Worm (Caenorhabditis elegans) whole organism, L1 larva: ENCODE results near the gene col-131.

ENCODE experiments used
- alr-1 ChIP-seq: fragments of 200-800 bp; sonication (Bioruptor generic); optimal IDR thresholded peaks from 2 replicates; lab custom pipeline; 2018; ENCODE audit warnings: borderline replicate concordance, mild to moderate bottlenecking, missing genetic modification characterization, missing compliant biosample characterization
- ama-1 ChIP-seq: fragments of 150-350 bp; optimal IDR thresholded peaks from 2 replicates; lab custom pipeline; 2014
- ceh-63 ChIP-seq: fragments of 200-800 bp; sonication (Bioruptor generic); optimal IDR thresholded peaks from 2 replicates; lab custom pipeline; 2018; ENCODE audit warnings: mild to moderate bottlenecking, missing genetic modification characterization, missing compliant biosample characterization
- ceh-82 ChIP-seq, 3 experiments: fragments of 150-350 bp in 1 of 3; sonication (generic microtip) in 2 of 3; optimal IDR thresholded peaks; 2 replicates each; lab custom pipeline; 2014 to 2017; ENCODE audit warnings: missing biosample characterization in 3 of 3, missing genetic modification characterization in 3 of 3
- ces-1 ChIP-seq: fragments of 150-350 bp; optimal IDR thresholded peaks from 2 replicates; lab custom pipeline; 2014; ENCODE audit warnings: missing biosample characterization, missing genetic modification reagents, missing genetic modification characterization
- dsc-1 ChIP-seq: sonication (generic microtip); optimal IDR thresholded peaks from 2 replicates; lab custom pipeline; 2016; ENCODE audit warnings: mild to moderate bottlenecking, missing genetic modification characterization, missing compliant biosample characterization
- efl-1 ChIP-seq, 4 experiments: fragments of 150-350 bp; optimal IDR thresholded peaks in 3 of 4; peaks in 1 of 4; 1 replicate in 1 of 4; 2 replicates in 3 of 4; lab custom pipeline; 2014; ENCODE audit warnings: missing biosample characterization in 2 of 4, missing genetic modification characterization in 2 of 4, missing genetic modification reagents in 2 of 4
- elt-2 ChIP-seq: sonication (generic microtip); optimal IDR thresholded peaks from 2 replicates; lab custom pipeline; 2016; ENCODE audit warnings: missing genetic modification characterization, mild to moderate bottlenecking, inconsistent platforms, missing compliant biosample characterization, missing genetic modification reagents
- fkh-10 ChIP-seq: sonication (generic microtip); optimal IDR thresholded peaks from 2 replicates; lab custom pipeline; 2017; ENCODE audit warnings: missing biosample characterization, missing genetic modification reagents, missing genetic modification characterization
- fkh-8 ChIP-seq: sonication (generic microtip); optimal IDR thresholded peaks from 2 replicates; lab custom pipeline; 2016; ENCODE audit warnings: mild to moderate bottlenecking, missing genetic modification characterization, missing compliant biosample characterization
- hlh-4 ChIP-seq: sonication (generic microtip); optimal IDR thresholded peaks from 2 replicates; lab custom pipeline; 2016; ENCODE audit warnings: mild to moderate bottlenecking, missing genetic modification characterization, missing compliant biosample characterization
- isw-1 ChIP-seq: fragments of 200-800 bp; sonication (Bioruptor generic); IDR thresholded peaks from 2 replicates; pipeline ENCODE4 v1.3.6; 2022; ENCODE audit warnings: missing genetic modification characterization, missing compliant biosample characterization
- jun-1 ChIP-seq: fragments of 150-350 bp; optimal IDR thresholded peaks from 2 replicates; lab custom pipeline; 2014; ENCODE audit warnings: missing biosample characterization, missing genetic modification reagents, missing genetic modification characterization
- lin-13 ChIP-seq: fragments of 150-350 bp; optimal IDR thresholded peaks from 2 replicates; lab custom pipeline; 2014; ENCODE audit warnings: missing biosample characterization, missing genetic modification reagents, missing genetic modification characterization
- lin-14 ChIP-seq: fragments of 200-800 bp; sonication (Bioruptor generic); optimal IDR thresholded peaks from 2 replicates; lab custom pipeline; 2018; ENCODE audit warnings: mild to moderate bottlenecking, missing genetic modification characterization, moderate library complexity, missing compliant biosample characterization
- lsy-2 ChIP-seq, 2 experiments: fragments of 150-350 bp; optimal IDR thresholded peaks; 2 replicates each; lab custom pipeline; 2014; ENCODE audit warnings: missing biosample characterization in 2 of 2, missing genetic modification characterization in 2 of 2
- mep-1 ChIP-seq: fragments of 150-350 bp; optimal IDR thresholded peaks from 2 replicates; lab custom pipeline; 2014; ENCODE audit warnings: missing biosample characterization, missing genetic modification characterization
- nhr-11 ChIP-seq: fragments of 150-350 bp; optimal IDR thresholded peaks from 2 replicates; lab custom pipeline; 2014; ENCODE audit warnings: missing biosample characterization, missing genetic modification characterization
- nhr-28 ChIP-seq: fragments of 150-350 bp; optimal IDR thresholded peaks from 2 replicates; lab custom pipeline; 2014; ENCODE audit warnings: missing biosample characterization, missing genetic modification characterization
- nhr-47 ChIP-seq: sonication (generic microtip); optimal IDR thresholded peaks from 2 replicates; lab custom pipeline; 2016; ENCODE audit warnings: mild to moderate bottlenecking, missing genetic modification characterization, moderate library complexity, missing compliant biosample characterization
- nhr-71 ChIP-seq: sonication (generic microtip); optimal IDR thresholded peaks from 2 replicates; lab custom pipeline; 2016; ENCODE audit warnings: mild to moderate bottlenecking, missing genetic modification characterization, moderate library complexity, missing compliant biosample characterization
- pax-3 ChIP-seq: fragments of 200-800 bp; sonication (Bioruptor generic); optimal IDR thresholded peaks from 2 replicates; lab custom pipeline; 2018; ENCODE audit warnings: mild to moderate bottlenecking, missing genetic modification characterization, moderate library complexity, missing compliant biosample characterization
- rnt-1 ChIP-seq: sonication (generic microtip); optimal IDR thresholded peaks from 2 replicates; lab custom pipeline; 2016; ENCODE audit warnings: mild to moderate bottlenecking, missing genetic modification characterization, moderate library complexity, missing compliant biosample characterization
- snu-23 ChIP-seq: sonication (generic microtip); optimal IDR thresholded peaks from 2 replicates; lab custom pipeline; 2016; ENCODE audit warnings: missing genetic modification characterization, missing compliant biosample characterization
- swsn-7 ChIP-seq: sonication (generic microtip); optimal IDR thresholded peaks from 2 replicates; lab custom pipeline; 2016; ENCODE audit warnings: missing genetic modification characterization, missing compliant biosample characterization
- tlp-1 ChIP-seq: fragments of 150-350 bp; optimal IDR thresholded peaks from 2 replicates; lab custom pipeline; 2014; ENCODE audit warnings: missing biosample characterization, missing genetic modification characterization

col-131 gene

DNA sequence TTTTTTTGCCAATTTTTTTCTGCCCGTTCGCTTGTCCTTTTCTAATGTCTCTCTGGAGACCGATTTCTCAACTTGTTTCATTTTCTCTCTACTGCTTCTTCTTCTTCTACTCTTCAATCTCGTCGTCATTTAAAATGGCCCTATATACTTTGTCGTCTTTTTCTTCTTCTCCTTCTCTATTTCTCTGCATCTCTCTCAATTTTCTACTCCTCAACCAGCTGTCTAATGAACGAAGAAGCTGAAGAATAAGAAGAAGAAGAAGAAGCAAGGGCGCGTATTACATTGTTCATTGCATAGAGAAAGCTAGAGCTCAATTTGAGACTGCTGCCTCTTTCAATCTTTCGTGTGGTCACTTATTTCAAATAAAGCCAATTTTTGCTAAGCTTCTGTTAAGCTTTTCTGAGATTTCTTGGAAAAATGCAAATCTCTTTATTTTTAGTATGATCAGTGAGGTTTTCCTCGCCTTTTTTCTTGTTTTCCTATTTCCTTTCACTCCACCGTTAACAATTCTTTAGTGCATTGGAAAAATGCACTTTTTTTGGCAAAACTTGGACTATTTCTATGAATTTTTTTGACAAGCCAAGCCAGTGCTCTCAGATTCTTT, 51.2 kb downstream of the col-131 start:
- peak; percentile 37 for TF ChIP-seq nhr-71 (tag; lab: Kevin White, UChicago)
- TF ChIP-seq swsn-7 (tag; lab: Kevin White, UChicago) = peak; percentile 15
- no peak for TF ChIP-seq hlh-4 (tag; lab: Kevin White, UChicago)
- peak; percentile 28 for TF ChIP-seq pax-3 (tag; lab: Kevin White, UChicago)
- TF ChIP-seq mep-1 (tag; lab: Kevin White, UChicago) = peak; percentile 27
- peak in 1 of 2 experiments; percentile 35 for TF ChIP-seq lsy-2 (tag; optimal IDR thresholded peaks at IDR 0.05; lab: Kevin White, UChicago)
- no peak for TF ChIP-seq ceh-63
- no peak for TF ChIP-seq isw-1 (GFP tag; lab: Robert Waterston, UW)
- no peak for TF ChIP-seq tlp-1 (tag; lab: Kevin White, UChicago)
- no peak for TF ChIP-seq elt-2 (tag; lab: Kevin White, UChicago)
- TF ChIP-seq rnt-1 (tag; lab: Kevin White, UChicago) = peak; percentile 30
- no peak for TF ChIP-seq jun-1 (tag; lab: Kevin White, UChicago)
- peak; percentile 89 for TF ChIP-seq dsc-1 (tag; lab: Kevin White, UChicago)
- peak; percentile 24 to 29 for TF ChIP-seq efl-1 (optimal IDR thresholded peaks at IDR 0.05; lab: Kevin White, UChicago)
- no peak for TF ChIP-seq efl-1 (GFP tag; optimal IDR thresholded peaks at IDR 0.05 in 1 of 2; lab: Kevin White, UChicago)
- no peak for TF ChIP-seq ama-1
- peak; percentile 87 for TF ChIP-seq lin-14 (GFP tag; lab: Kevin White, UChicago)
- TF ChIP-seq fkh-8 = peak; percentile 53
- no peak for TF ChIP-seq nhr-11 (tag; lab: Kevin White, UChicago)
- no peak for TF ChIP-seq alr-1 (tag; lab: Kevin White, UChicago)
- peak; percentile 43 for TF ChIP-seq nhr-47 (tag; lab: Kevin White, UChicago)
- no peak for TF ChIP-seq lin-13
- no peak for TF ChIP-seq ces-1 (GFP tag; lab: Kevin White, UChicago)
- TF ChIP-seq fkh-10 (GFP tag; lab: Kevin White, UChicago) = peak; percentile 11
- peak; percentile 31 for TF ChIP-seq snu-23 (GFP tag; lab: Kevin White, UChicago)
- peak in 1 of 3 experiments; percentile 11 for TF ChIP-seq ceh-82 (tag; optimal IDR thresholded peaks at IDR 0.05; lab: Kevin White, UChicago)
- no peak for TF ChIP-seq nhr-28 (tag; lab: Kevin White, UChicago)
